Worm (Caenorhabditis elegans): ENCODE data around the gene C25E10.7.

DNA sequence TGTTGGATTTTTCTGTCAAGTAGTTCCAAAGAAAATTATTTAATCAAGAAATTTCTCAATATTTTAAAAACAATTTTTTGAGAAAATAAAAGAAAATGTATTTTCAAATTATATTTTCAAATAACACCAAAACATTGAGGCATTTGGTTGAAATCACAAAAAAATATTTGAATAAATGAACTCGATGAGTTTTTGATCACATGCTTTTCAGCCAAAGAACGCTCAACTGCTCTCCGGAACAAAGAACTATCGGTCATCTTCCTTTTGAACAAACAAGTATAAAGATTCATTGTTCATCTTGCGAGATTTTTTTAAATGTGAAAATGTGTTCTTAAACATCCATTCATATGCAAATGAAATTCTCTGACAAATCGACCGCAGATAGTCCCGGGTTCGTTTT, 44.0 kb upstream of the C25E10.7 start:
- TF ChIP-seq dao-5 (tag; optimal IDR thresholded peaks at IDR 0.05): no peak
- no peak for TF ChIP-seq him-1 (tag; optimal IDR thresholded peaks at IDR 0.05)
